Fruit fly (Drosophila melanogaster) whole organism, pupa: ENCODE data around the gene Lkb1.

Source experiments
- CG8159 ChIP-seq: fragments of 200-800 bp; sonication (Bioruptor generic); optimal IDR thresholded peaks from 3 replicates; lab custom pipeline; 2018; ENCODE audit warnings: missing biosample characterization, mild to moderate bottlenecking, missing genetic modification characterization, moderate library complexity
- Pif1B ChIP-seq: fragments of 200-800 bp; sonication (Bioruptor generic); optimal IDR thresholded peaks from 3 replicates; lab custom pipeline; 2016; ENCODE audit warnings: missing biosample characterization, missing genetic modification characterization

DNA sequence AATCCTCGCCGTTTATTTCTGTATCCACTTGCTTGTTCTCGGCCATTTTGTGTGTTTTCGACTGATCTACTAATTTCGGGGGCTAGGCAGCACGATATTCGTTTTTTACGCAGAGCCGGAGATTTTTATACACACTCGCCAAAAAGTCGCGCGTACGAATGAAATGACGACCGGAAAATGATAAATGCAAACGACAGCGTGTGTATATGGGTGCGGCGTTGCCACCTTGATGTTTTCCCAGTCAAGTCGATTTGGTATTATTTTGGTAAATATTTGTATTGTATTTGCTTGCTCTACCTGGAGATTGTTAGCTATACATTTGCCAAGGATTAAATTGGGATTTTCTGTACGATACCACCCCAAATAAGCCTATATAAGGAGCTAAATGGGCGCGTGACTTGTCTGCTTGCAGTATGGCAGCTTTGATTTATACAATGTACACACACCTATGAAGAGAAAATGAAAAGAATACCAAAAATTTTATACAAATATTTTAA is 30.4 kb upstream of the Lkb1 start, which contains the start of gene sqd:
- TF ChIP-seq Pif1B (peak; percentile 44), CG8159 (tag; lab: Kevin White, UChicago) (no peak)
